Fruit fly (Drosophila melanogaster): Measurements from ENCODE around the gene Arts.

Arts gene

DNA sequence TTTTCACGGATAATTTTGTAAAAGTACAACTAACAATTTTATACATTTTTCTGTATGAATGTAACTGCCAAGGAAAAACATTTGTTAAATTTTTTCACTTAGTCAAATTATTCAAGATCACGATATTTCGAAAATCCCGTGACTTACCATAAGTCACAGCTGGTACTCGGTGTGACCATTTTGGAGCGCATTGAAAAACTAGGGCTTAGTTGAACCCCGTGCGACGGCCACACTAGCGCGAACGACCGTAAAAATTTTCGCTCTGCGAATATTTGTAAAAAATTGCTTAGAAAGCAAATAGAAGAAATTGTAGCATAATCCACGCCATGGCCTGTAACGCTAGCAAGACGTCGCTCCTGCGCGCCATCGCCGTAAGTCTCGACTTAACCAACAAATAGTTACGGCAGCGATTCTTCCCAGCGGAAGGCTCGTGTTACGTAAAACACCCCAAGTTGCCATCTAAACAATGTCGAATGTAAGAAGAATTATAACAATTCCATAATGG is 18.5 kb upstream of the Arts start, which contains the start of gene UQCR-C2 (continued):
- no peak for TF ChIP-seq dysf (GFP tag; IDR thresholded peaks at IDR 0.05)
- no peak for TF ChIP-seq CG1233 (GFP tag; optimal IDR thresholded peaks at IDR 0.05)
- peak; percentile 25 for TF ChIP-seq CTCF (GFP tag; optimal IDR thresholded peaks at IDR 0.05)
- no peak for TF ChIP-seq Bdp1 (GFP tag; optimal IDR thresholded peaks at IDR 0.05)
- TF ChIP-seq vfl (GFP tag; optimal IDR thresholded peaks at IDR 0.05), result no peak
- peak; percentile 52; the same call in 2 of the 3 replicates for TF ChIP-seq CG16813 (GFP tag; IDR thresholded peaks at IDR 0.05; ENCODE audit: partially characterized antibody)
- TF ChIP-seq CG31224 (GFP tag; IDR thresholded peaks at IDR 0.05), result no peak
- TF ChIP-seq fu2 (GFP tag; optimal IDR thresholded peaks at IDR 0.05), result no peak
- no peak for TF ChIP-seq fd64A (GFP tag; optimal IDR thresholded peaks at IDR 0.05)
- TF ChIP-seq hbn (GFP tag; IDR thresholded peaks at IDR 0.05; ENCODE audit: partially characterized antibody), result no peak
- no peak for TF ChIP-seq wek (GFP tag; optimal IDR thresholded peaks at IDR 0.05)
- peak; percentile 19 for TF ChIP-seq CG10147 (GFP tag; optimal IDR thresholded peaks at IDR 0.05)
- TF ChIP-seq Mad (GFP tag; optimal IDR thresholded peaks at IDR 0.05), result no peak
- TF ChIP-seq Xbp1 (GFP tag; optimal IDR thresholded peaks at IDR 0.05), result peak; percentile 2
- TF ChIP-seq knrl (GFP tag; IDR thresholded peaks at IDR 0.05; ENCODE audit: partially characterized antibody), result peak; percentile 35; the same call in 1 of the 3 replicates
- no peak for TF ChIP-seq Poxn (GFP tag; IDR thresholded peaks at IDR 0.05)
- TF ChIP-seq CG17829 (tag; optimal IDR thresholded peaks at IDR 0.05), result peak; percentile 60
- TF ChIP-seq CG17186 (GFP tag; optimal IDR thresholded peaks at IDR 0.05), result peak; percentile 77
- TF ChIP-seq Ets65A (GFP tag), result peak; percentile 87
- peak; percentile 33; the same call in 1 of the 3 replicates for TF ChIP-seq Doc3 (GFP tag; IDR thresholded peaks at IDR 0.05; ENCODE audit: partially characterized antibody)
- TF ChIP-seq crp (GFP tag; optimal IDR thresholded peaks at IDR 0.05), result peak in 1 of 2 experiments; percentile 83
- peak; percentile 54 for TF ChIP-seq CG13894 (tag; optimal IDR thresholded peaks at IDR 0.05)
- TF ChIP-seq grau (tag; optimal IDR thresholded peaks at IDR 0.05), result peak; percentile 41
- peak; percentile 89 for TF ChIP-seq CG4617 (GFP tag; optimal IDR thresholded peaks at IDR 0.05; ENCODE audit: borderline replicate concordance)
- TF ChIP-seq Sry-β (GFP tag; optimal IDR thresholded peaks at IDR 0.05), result peak; percentile 34
- peak; percentile 23 for TF ChIP-seq zen (tag; optimal IDR thresholded peaks at IDR 0.05)
- TF ChIP-seq Sin3A (optimal IDR thresholded peaks at IDR 0.05), result peak; percentile 39
- peak; percentile 58 for TF ChIP-seq CG14710 (tag; optimal IDR thresholded peaks at IDR 0.05)
- no peak for TF ChIP-seq HLHmδ (GFP tag; optimal IDR thresholded peaks at IDR 0.05)
- peak; percentile 63 for TF ChIP-seq E2f2 (GFP tag; IDR thresholded peaks at IDR 0.05)
- TF ChIP-seq tll (GFP tag; optimal IDR thresholded peaks at IDR 0.05), result peak in 1 of 2 experiments; percentile 51
- TF ChIP-seq CG2129 (GFP tag; IDR thresholded peaks at IDR 0.05; ENCODE audit: partially characterized antibody), result no peak
- TF ChIP-seq vvl (GFP tag; IDR thresholded peaks at IDR 0.05), result peak; percentile 49
- TF ChIP-seq cas (GFP tag; IDR thresholded peaks at IDR 0.05), result no peak
- peak; percentile 6; the same call in 1 of the 3 replicates for TF ChIP-seq ci (GFP tag; IDR thresholded peaks at IDR 0.05)
- TF ChIP-seq HLH3B (GFP tag; IDR thresholded peaks at IDR 0.05), result no peak
- no peak for TF ChIP-seq CG8478 (optimal IDR thresholded peaks at IDR 0.05)
- TF ChIP-seq CG1024 (GFP tag; IDR thresholded peaks at IDR 0.05), result no peak
- no peak for TF ChIP-seq Tbp (GFP tag; optimal IDR thresholded peaks at IDR 0.05)
- TF ChIP-seq unc-4 (GFP tag; IDR thresholded peaks at IDR 0.05; ENCODE audit: partially characterized antibody), result peak; percentile 38; the same call in 1 of the 2 replicates
- TF ChIP-seq CG17359 (tag; optimal IDR thresholded peaks at IDR 0.05), result no peak
- peak; percentile 16; the same call in 1 of the 2 replicates for TF ChIP-seq CG32532 (GFP tag; IDR thresholded peaks at IDR 0.05)
- TF ChIP-seq CG15011 (GFP tag; optimal IDR thresholded peaks at IDR 0.05), result no peak
- peak; percentile 23 for TF ChIP-seq twi (tag; optimal IDR thresholded peaks at IDR 0.05)
- no peak for TF ChIP-seq CG8359 (GFP tag; optimal IDR thresholded peaks at IDR 0.05; ENCODE audit: borderline replicate concordance)
- no peak for TF ChIP-seq CG12219 (GFP tag; optimal IDR thresholded peaks at IDR 0.05)
- TF ChIP-seq ac (GFP tag; optimal IDR thresholded peaks at IDR 0.05), result no peak
- TF ChIP-seq CG6683 (GFP tag; optimal IDR thresholded peaks at IDR 0.05), result no peak
- no peak for TF ChIP-seq gcm2 (GFP tag; optimal IDR thresholded peaks at IDR 0.05)
- no peak for TF ChIP-seq ewg (GFP tag; optimal IDR thresholded peaks at IDR 0.05)

All from whole organism, embryonic.